Worm (Caenorhabditis elegans) whole organism, L1 larva: ENCODE measurements around the gene ugt-16.

Source experiments
- ceh-82 ChIP-seq, 3 experiments: fragments of 150-350 bp in 1 of 3; sonication (generic microtip) in 2 of 3; optimal IDR thresholded peaks; 2 replicates each; lab custom pipeline; 2014 to 2017; ENCODE audit warnings: missing biosample characterization in 3 of 3, missing genetic modification characterization in 3 of 3
- pqm-1 ChIP-seq: sonication (generic microtip); optimal IDR thresholded peaks from 3 replicates; lab custom pipeline; 2017; ENCODE audit warnings: missing biosample characterization, missing genetic modification characterization
- sptf-1 ChIP-seq: fragments of 150-350 bp; optimal IDR thresholded peaks from 2 replicates; lab custom pipeline; 2014; ENCODE audit warnings: missing biosample characterization, missing genetic modification characterization

- no peak for TF ChIP-seq pqm-1
- no peak for TF ChIP-seq sptf-1 (tag; lab: Kevin White, UChicago)
- no peak for TF ChIP-seq ceh-82 (tag; optimal IDR thresholded peaks at IDR 0.05; lab: Kevin White, UChicago)
These were observed 24.7 kb upstream of the ugt-16 start, which contains the start of gene ugt-3 for ce11 chrV:12800171-12800570.
